Worm (Caenorhabditis elegans): ENCODE results near the gene R11D1.1.

Gene R11D1.1

DNA sequence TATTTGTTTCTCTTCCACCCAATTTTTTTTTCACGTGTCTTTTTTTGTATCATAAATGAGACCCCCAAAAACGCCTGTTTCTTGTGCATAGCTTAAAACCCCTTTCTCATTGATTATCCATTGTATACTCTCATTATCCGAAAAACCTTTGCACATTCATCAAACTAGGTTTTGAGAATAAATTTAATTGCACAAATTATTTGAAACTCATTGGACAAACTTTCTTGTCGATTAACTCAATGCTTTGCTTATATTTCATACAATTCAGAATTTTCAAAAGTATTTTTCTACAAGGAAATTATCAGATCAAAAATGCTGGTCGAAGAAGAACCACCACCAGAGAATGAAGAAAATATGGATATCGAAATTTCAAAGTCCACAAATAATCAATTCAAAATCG is at the start of gene R11D1.1:
TSS of gene R11D1.1 (plus strand) at position 301 of the 400 bp plus-strand sequence.
- TF ChIP-seq cebp-1 (GFP tag; IDR thresholded peaks at IDR 0.05) (no peak), cebp-1 (tag; optimal IDR thresholded peaks at IDR 0.05) (no peak), mes-4 (tag; optimal IDR thresholded peaks at IDR 0.05) (no peak)

DNA sequence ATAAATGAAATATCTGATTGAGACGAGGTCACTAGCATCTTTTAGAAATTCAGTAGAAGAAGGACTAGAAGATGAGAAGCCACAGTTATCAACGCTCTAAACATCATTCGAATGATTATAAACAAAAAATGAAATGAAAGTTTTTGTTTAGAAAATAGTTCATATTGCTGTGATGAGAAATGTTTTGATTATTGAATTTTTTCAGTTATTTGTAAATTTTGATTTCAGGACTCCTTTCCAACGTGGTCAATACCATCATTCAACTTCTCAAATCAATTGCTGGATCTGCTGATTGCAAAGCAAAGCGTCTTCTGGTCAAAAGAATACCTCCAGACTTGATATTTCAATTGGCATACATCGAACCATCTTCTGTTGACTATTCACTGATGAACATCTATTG is 46.0 kb upstream of the R11D1.1 start, which contains the start of gene W05B10.6:
TSS of gene W05B10.6 (minus strand) at position 101 of the 400 bp plus-strand sequence.
- TF ChIP-seq T26A5.8 (tag; optimal IDR thresholded peaks at IDR 0.05) (no peak), die-1 (tag; optimal IDR thresholded peaks at IDR 0.05) (no peak), lin-40 (tag; optimal IDR thresholded peaks at IDR 0.05) (no peak), lag-1 (GFP tag; IDR thresholded peaks at IDR 0.05) (no peak), ceh-40 (GFP tag; IDR thresholded peaks at IDR 0.05) (no peak), hlh-12 (tag; optimal IDR thresholded peaks at IDR 0.05) (no peak), somi-1 (GFP tag; optimal IDR thresholded peaks at IDR 0.05) (no peak), akir-1 (GFP tag; optimal IDR thresholded peaks at IDR 0.05) (no peak), chd-7 (tag; optimal IDR thresholded peaks at IDR 0.05) (no peak), ztf-28 (GFP tag; IDR thresholded peaks at IDR 0.05) (no peak)

DNA sequence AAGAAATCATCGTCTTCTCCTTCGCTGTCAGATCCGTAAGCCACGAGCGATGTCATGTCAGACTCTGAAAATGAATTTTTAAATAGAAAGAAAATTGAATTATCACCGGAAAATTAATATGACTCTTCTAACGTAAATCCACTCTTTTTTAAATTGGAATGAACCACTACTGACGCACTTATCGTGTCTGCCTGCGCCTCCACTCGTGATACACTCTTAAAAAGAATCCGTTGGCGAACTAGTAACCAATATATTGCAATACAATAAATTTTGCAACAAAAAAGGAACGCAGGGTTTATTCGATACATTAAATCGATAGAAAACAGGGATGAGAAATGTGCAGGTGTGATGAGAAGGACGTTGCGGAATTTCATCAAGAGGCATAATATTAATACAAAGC is 44.8 kb upstream of the R11D1.1 start, which contains the start of gene ccch-3:
TSS of gene ccch-3 (minus strand) at position 262 of the 400 bp plus-strand sequence.
- TF ChIP-seq F57C9.4 (tag; optimal IDR thresholded peaks at IDR 0.05) (no peak), let-607 (tag; optimal IDR thresholded peaks at IDR 0.05) (peak; percentile 7 to 12), ceh-91 (GFP tag; IDR thresholded peaks at IDR 0.05) (no peak), C06A6.2 (GFP tag; conservative IDR thresholded peaks at IDR 0.05) (no peak), madf-10 (tag; optimal IDR thresholded peaks at IDR 0.05) (peak; percentile 27), let-526 (GFP tag; IDR thresholded peaks at IDR 0.05) (no peak), Y56A3A.18 (GFP tag; IDR thresholded peaks at IDR 0.05) (no peak), attf-6 (GFP tag; IDR thresholded peaks at IDR 0.05) (no peak), B0261.1 (tag; optimal IDR thresholded peaks at IDR 0.05) (peak; percentile 7), atf-7 (tag; optimal IDR thresholded peaks at IDR 0.05) (peak; percentile 65), ama-1 (optimal IDR thresholded peaks at IDR 0.05) (no peak), ama-1 (GFP tag; optimal IDR thresholded peaks at IDR 0.05) (no peak), lin-35 (GFP tag; optimal IDR thresholded peaks at IDR 0.05) (peak in 1 of 3 experiments; percentile 19), mel-28 (tag; optimal IDR thresholded peaks at IDR 0.05; ENCODE audit: borderline replicate concordance) (no peak), C17E4.6 (GFP tag; IDR thresholded peaks at IDR 0.05) (peak; percentile 22; the same call in 1 of the 2 replicates), hsf-1 (GFP tag; IDR thresholded peaks at IDR 0.05) (peak; percentile 60; the same call in 1 of the 2 replicates), ets-4 (GFP tag; optimal IDR thresholded peaks at IDR 0.05) (no peak), lin-40 (tag; optimal IDR thresholded peaks at IDR 0.05) (peak; percentile 70), Y67H2A.10 (GFP tag; conservative IDR thresholded peaks at IDR 0.05) (no peak), Y53G8AR.9 (GFP tag; conservative IDR thresholded peaks at IDR 0.05) (peak; percentile 84), mes-4 (tag; optimal IDR thresholded peaks at IDR 0.05) (no peak), lsy-27 (tag; optimal IDR thresholded peaks at IDR 0.05; ENCODE audit: borderline replicate concordance, insufficient read depth) (no peak), nhr-179 (tag; optimal IDR thresholded peaks at IDR 0.05) (no peak), bed-2 (GFP tag; IDR thresholded peaks at IDR 0.05) (no peak), T26A5.8 (tag; optimal IDR thresholded peaks at IDR 0.05) (no peak), F39B2.1 (GFP tag; IDR thresholded peaks at IDR 0.05) (no peak), lir-1 (GFP tag; conservative IDR thresholded peaks at IDR 0.05) (0 out of 2 replicates have a peak, but pooled peaks have one; percentile 46), ekl-4 (GFP tag; IDR thresholded peaks at IDR 0.05) (peak; percentile 83), madf-3 (GFP tag; IDR thresholded peaks at IDR 0.05) (peak; percentile 83), nhr-27 (tag; optimal IDR thresholded peaks at IDR 0.05) (no peak), T07F8.4 (tag; optimal IDR thresholded peaks at IDR 0.05) (no peak), lag-1 (GFP tag; IDR thresholded peaks at IDR 0.05) (no peak), egl-44 (GFP tag; IDR thresholded peaks at IDR 0.05) (peak; percentile 47; the same call in 1 of the 2 replicates), unc-130 (GFP tag; optimal IDR thresholded peaks at IDR 0.05) (peak; percentile 53), ztf-3 (GFP tag; optimal IDR thresholded peaks at IDR 0.05) (no peak), efl-1 (GFP tag; optimal IDR thresholded peaks at IDR 0.05) (no peak), hlh-12 (tag; optimal IDR thresholded peaks at IDR 0.05) (no peak), repo-1 (tag; optimal IDR thresholded peaks at IDR 0.05) (peak; percentile 1)
